Fruit fly (Drosophila melanogaster) whole organism, prepupa: ENCODE results near the gene CG4872.

Source experiments
- Blimp-1 ChIP-seq: fragments of 200-800 bp; sonication (Bioruptor generic); optimal IDR thresholded peaks from 3 replicates; lab custom pipeline; 2017; ENCODE audit warnings: missing biosample characterization, missing genetic modification characterization, mild to moderate bottlenecking, moderate library complexity, missing genetic modification reagents
- CG10631 ChIP-seq: fragments of 200-800 bp; sonication (Bioruptor generic); optimal IDR thresholded peaks from 2 replicates; lab custom pipeline; 2016; ENCODE audit warnings: missing biosample characterization, missing genetic modification characterization
- CG11294 ChIP-seq: fragments of 200-800 bp; sonication (Bioruptor generic); IDR thresholded peaks from 2 replicates; pipeline ENCODE4 v1.3.6; 2022; ENCODE audit warnings: missing biosample characterization, missing genetic modification characterization
- CG15336 ChIP-seq: fragments of 200-800 bp; sonication (Bioruptor generic); IDR thresholded peaks from 2 replicates; pipeline ENCODE4 v1.3.6; 2022; ENCODE audit warnings: missing biosample characterization, missing genetic modification characterization
- CG16779 ChIP-seq: fragments of 200-800 bp; sonication (Bioruptor generic); optimal IDR thresholded peaks from 3 replicates; lab custom pipeline; 2017; ENCODE audit warnings: missing biosample characterization, mild to moderate bottlenecking, missing genetic modification characterization
- CG31627 ChIP-seq: fragments of 200-800 bp; sonication (Bioruptor generic); optimal IDR thresholded peaks from 3 replicates; lab custom pipeline; 2016; ENCODE audit warnings: missing biosample characterization, missing genetic modification characterization
- CG6792 ChIP-seq: fragments of 200-800 bp; sonication (Bioruptor generic); optimal IDR thresholded peaks from 3 replicates; lab custom pipeline; 2016; ENCODE audit warnings: missing biosample characterization, missing genetic modification characterization
- CG6808 ChIP-seq: fragments of 200-800 bp; sonication (Bioruptor generic); optimal IDR thresholded peaks from 3 replicates; lab custom pipeline; 2017; ENCODE audit warnings: missing biosample characterization, missing genetic modification characterization, mild to moderate bottlenecking, moderate library complexity, missing genetic modification reagents
- CG6854 ChIP-seq: fragments of 200-800 bp; sonication (Bioruptor generic); optimal IDR thresholded peaks from 2 replicates; lab custom pipeline; 2017; ENCODE audit warnings: missing biosample characterization, mild to moderate bottlenecking, missing genetic modification characterization
- CG7368 ChIP-seq: fragments of 200-800 bp; sonication (Bioruptor generic); optimal IDR thresholded peaks from 3 replicates; lab custom pipeline; 2016; ENCODE audit warnings: missing biosample characterization, missing genetic modification characterization
- CG8119 ChIP-seq: fragments of 200-800 bp; sonication (Bioruptor generic); IDR thresholded peaks from 3 replicates; pipeline ENCODE4 v1.3.6; 2022; ENCODE audit warnings: missing biosample characterization, missing genetic modification characterization
- CG8632 ChIP-seq: fragments of 200-800 bp; sonication (Bioruptor generic); optimal IDR thresholded peaks from 3 replicates; lab custom pipeline; 2016; ENCODE audit warnings: missing biosample characterization, missing genetic modification characterization
- CG9139 ChIP-seq: fragments of 200-800 bp; sonication (Bioruptor generic); optimal IDR thresholded peaks from 3 replicates; lab custom pipeline; 2017; ENCODE audit warnings: missing biosample characterization, mild to moderate bottlenecking, missing genetic modification characterization
- Eip75B ChIP-seq: fragments of 200-800 bp; sonication (Bioruptor generic); optimal IDR thresholded peaks from 3 replicates; lab custom pipeline; 2016; ENCODE audit warnings: missing biosample characterization, missing genetic modification characterization
- Eip78C ChIP-seq: fragments of 200-800 bp; sonication (Bioruptor generic); peaks from one replicate; lab custom pipeline; 2016; ENCODE audit warnings: missing biosample characterization, missing genetic modification characterization
- Eip93F ChIP-seq: fragments of 200-800 bp; sonication (Bioruptor generic); optimal IDR thresholded peaks from 2 replicates; lab custom pipeline; 2016; ENCODE audit warnings: missing biosample characterization, mild to moderate bottlenecking, missing genetic modification characterization
- Ets21C ChIP-seq: fragments of 200-800 bp; sonication (Bioruptor generic); optimal IDR thresholded peaks from 3 replicates; lab custom pipeline; 2016; ENCODE audit warnings: missing biosample characterization, missing genetic modification characterization
- Ets96B ChIP-seq: fragments of 200-800 bp; optimal IDR thresholded peaks from 2 replicates; lab custom pipeline; 2019; ENCODE audit warnings: missing biosample characterization, mild to moderate bottlenecking, missing genetic modification characterization, moderate library complexity
- Gug ChIP-seq: fragments of 200-800 bp; sonication (Bioruptor generic); IDR thresholded peaks from 2 replicates; pipeline ENCODE4 v1.3.6; 2022; ENCODE audit warnings: missing biosample characterization, missing genetic modification characterization
- Hr4 ChIP-seq: fragments of 200-800 bp; sonication (Bioruptor generic); optimal IDR thresholded peaks from 3 replicates; lab custom pipeline; 2016; ENCODE audit warnings: missing biosample characterization, missing genetic modification characterization
- Lpt ChIP-seq: fragments of 200-800 bp; sonication (Bioruptor generic); optimal IDR thresholded peaks from 3 replicates; lab custom pipeline; 2016; ENCODE audit warnings: missing biosample characterization, missing genetic modification characterization
- Sox14 ChIP-seq: fragments of 200-800 bp; sonication (Bioruptor generic); optimal IDR thresholded peaks from 3 replicates; lab custom pipeline; 2016; ENCODE audit warnings: missing biosample characterization, missing genetic modification characterization
- acj6 ChIP-seq: fragments of 200-800 bp; sonication (Bioruptor generic); optimal IDR thresholded peaks from 3 replicates; lab custom pipeline; 2016; ENCODE audit warnings: missing biosample characterization, missing genetic modification characterization
- cyc ChIP-seq: fragments of 200-800 bp; sonication (Bioruptor generic); optimal IDR thresholded peaks from 3 replicates; lab custom pipeline; 2016; ENCODE audit warnings: missing biosample characterization, missing genetic modification characterization
- dac ChIP-seq: fragments of 200-800 bp; sonication (Bioruptor generic); optimal IDR thresholded peaks from 2 replicates; lab custom pipeline; 2017; ENCODE audit warnings: missing biosample characterization, mild to moderate bottlenecking, missing genetic modification characterization
- dsx ChIP-seq: fragments of 200-800 bp; optimal IDR thresholded peaks from 3 replicates; lab custom pipeline; 2019; ENCODE audit warnings: missing biosample characterization, mild to moderate bottlenecking, missing genetic modification characterization, moderate library complexity; ENCODE audit not compliant: poor library complexity, severe bottlenecking
- eg ChIP-seq: fragments of 200-800 bp; sonication (Bioruptor generic); IDR thresholded peaks from 3 replicates; pipeline ENCODE4 v1.3.6; 2022; ENCODE audit warnings: missing biosample characterization, missing genetic modification characterization
- esn ChIP-seq: fragments of 200-800 bp; sonication (Bioruptor generic); optimal IDR thresholded peaks from 2 replicates; lab custom pipeline; 2016; ENCODE audit warnings: missing biosample characterization, mild to moderate bottlenecking, missing genetic modification characterization, moderate library complexity
- fkh ChIP-seq: fragments of 200-800 bp; sonication (Bioruptor generic); optimal IDR thresholded peaks from 3 replicates; lab custom pipeline; 2017; ENCODE audit warnings: missing biosample characterization, mild to moderate bottlenecking, missing genetic modification characterization, moderate library complexity
- lz ChIP-seq: fragments of 200-800 bp; sonication (Bioruptor generic); optimal IDR thresholded peaks from 3 replicates; lab custom pipeline; 2016; ENCODE audit warnings: missing biosample characterization, missing genetic modification characterization
- net ChIP-seq: fragments of 200-800 bp; sonication (Bioruptor generic); optimal IDR thresholded peaks from 3 replicates; lab custom pipeline; 2016; ENCODE audit warnings: missing biosample characterization, missing genetic modification characterization
- pdm3 ChIP-seq: fragments of 200-800 bp; sonication (Bioruptor generic); optimal IDR thresholded peaks from 3 replicates; lab custom pipeline; 2016; ENCODE audit warnings: missing biosample characterization, missing genetic modification characterization
- salr ChIP-seq, 2 experiments: fragments of 200-800 bp; sonication (Bioruptor generic); optimal IDR thresholded peaks; 3 replicates each; lab custom pipeline; 2016 to 2018; ENCODE audit warnings: missing biosample characterization in 2 of 2, missing genetic modification characterization in 2 of 2, mild to moderate bottlenecking in 1 of 2
- spab ChIP-seq: fragments of 200-800 bp; sonication (Bioruptor generic); optimal IDR thresholded peaks from 2 replicates; lab custom pipeline; 2017; ENCODE audit warnings: missing biosample characterization, mild to moderate bottlenecking, missing genetic modification characterization, missing genetic modification reagents
- topi ChIP-seq: fragments of 200-800 bp; sonication (Bioruptor generic); optimal IDR thresholded peaks from 3 replicates; lab custom pipeline; 2016; ENCODE audit warnings: missing biosample characterization, missing genetic modification characterization

The CG4872 gene

dm6 chrX:16886551-16886950 lies 5.4 kb downstream of the CG4872 start, which contains the start of the genes DENR and CG4880:
DENR (minus strand) TSS chrX:16886560.
CG4880 (plus strand) TSS chrX:16886818.
- TF ChIP-seq Sox14 (GFP tag; lab: Kevin White, UChicago) (no peak), Eip78C (GFP tag; lab: Kevin White, UChicago) (peak; percentile 41)

DNA sequence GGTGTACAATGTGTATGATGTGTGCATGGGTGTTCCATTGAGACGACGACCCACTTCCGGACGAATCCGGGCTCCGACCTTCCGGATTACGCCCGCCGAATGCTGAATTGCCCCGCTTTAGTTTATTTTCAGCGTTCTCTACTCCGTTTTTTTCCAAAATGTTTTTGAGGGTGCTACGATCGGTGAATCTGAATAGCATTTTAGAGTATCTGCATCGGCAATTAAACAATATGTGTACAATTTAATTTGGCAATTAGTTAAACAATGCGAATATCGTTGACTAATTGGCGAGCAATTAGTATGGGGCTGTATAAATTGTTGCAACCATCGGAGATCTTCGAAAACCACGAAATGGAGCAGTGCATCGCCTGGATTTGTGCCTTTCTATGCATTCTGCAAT lies 8.4 kb downstream of the CG4872 start, which contains the start of gene CG13002:
Gene CG13002, plus strand, starts transcription at position 301 of the 400 bp plus-strand sequence.
- TF ChIP-seq acj6 (GFP tag; lab: Kevin White, UChicago) (no peak), CG16779 (tag; lab: Kevin White, UChicago) (no peak), Lpt (GFP tag; lab: Kevin White, UChicago) (no peak), dsx (no peak), spab (no peak), CG10631 (GFP tag; lab: Kevin White, UChicago) (no peak), salr (GFP tag; optimal IDR thresholded peaks at IDR 0.05; lab: Kevin White, UChicago) (no peak), CG6808 (GFP tag; lab: Kevin White, UChicago) (no peak), Ets21C (GFP tag; lab: Kevin White, UChicago) (no peak), CG15336 (GFP tag; lab: Robert Waterston, UW) (no peak), CG6854 (GFP tag; lab: Kevin White, UChicago) (no peak), cyc (GFP tag; lab: Kevin White, UChicago) (no peak), Eip75B (GFP tag; lab: Kevin White, UChicago) (no peak), esn (GFP tag; lab: Kevin White, UChicago) (no peak), eg (GFP tag; lab: Robert Waterston, UW) (no peak)

DNA sequence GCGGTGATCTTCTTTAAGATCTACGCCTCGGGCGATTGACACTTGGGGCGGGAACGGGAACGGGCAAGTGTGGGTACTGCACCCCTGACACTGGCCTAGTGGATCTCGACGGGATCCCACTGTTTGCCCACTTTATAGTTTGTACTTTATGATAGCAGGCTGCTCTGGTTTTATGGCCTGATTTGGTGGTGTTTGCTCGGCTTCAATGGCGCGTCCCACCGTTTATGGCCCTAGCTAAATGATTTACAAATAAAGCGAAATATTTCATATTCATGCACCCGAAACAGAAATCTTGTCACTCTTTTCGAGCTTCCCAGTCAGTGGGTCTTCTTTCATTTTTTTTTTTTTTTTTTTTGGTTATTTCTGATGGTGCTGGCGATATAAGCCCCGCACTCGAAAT lies 9.5 kb downstream of the CG4872 start:
- TF ChIP-seq CG8119 (GFP tag; lab: Robert Waterston, UW) = no peak
- peak; percentile 56 for TF ChIP-seq fkh (GFP tag; lab: Kevin White, UChicago)
- TF ChIP-seq Gug (GFP tag; lab: Robert Waterston, UW) = no peak

DNA sequence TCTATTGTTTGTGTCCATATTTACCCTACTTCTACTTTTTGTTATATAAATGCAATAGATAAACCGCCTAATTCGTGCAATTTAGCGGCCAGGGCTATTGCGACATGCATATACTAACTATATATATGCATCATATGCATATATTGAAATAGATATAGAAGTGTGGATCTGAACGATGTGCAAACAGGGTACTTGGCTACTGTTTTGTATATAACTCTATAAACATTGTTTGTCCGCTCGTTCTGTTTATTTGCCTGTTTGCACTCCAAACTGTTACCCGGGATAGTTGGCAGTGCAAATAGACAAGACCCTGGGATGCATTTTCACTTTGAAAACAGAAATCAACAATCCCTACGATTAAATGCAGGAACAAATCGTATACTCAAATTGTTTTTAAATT lies 11.9 kb downstream of the CG4872 start:
- TF ChIP-seq CG6792 (GFP tag; lab: Kevin White, UChicago) (no peak), dac (no peak), Eip78C (GFP tag; lab: Kevin White, UChicago) (peak; percentile 1), CG8632 (GFP tag; lab: Kevin White, UChicago) (no peak)
- TF ChIP-seq, all 60 proteins: peak for 1

DNA sequence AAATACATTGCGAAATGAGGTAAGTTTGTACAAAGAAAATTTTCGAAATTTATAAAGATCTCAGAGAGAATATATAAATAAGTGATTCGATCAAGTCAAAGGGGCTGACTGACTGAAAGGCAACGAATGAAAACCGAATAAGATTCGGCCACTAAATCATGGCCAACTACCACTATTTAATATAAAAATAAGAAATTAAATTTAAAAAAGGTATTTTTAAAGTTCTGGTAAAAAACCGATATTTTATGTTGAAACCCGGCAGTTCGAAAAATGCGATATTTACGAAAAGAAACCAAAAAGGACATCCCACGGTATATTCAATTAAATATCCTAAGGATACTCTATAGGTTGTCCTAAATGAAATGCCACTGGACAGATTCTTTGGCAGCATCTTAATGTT lies 15.9 kb downstream of the CG4872 start, which contains the start of gene CG33252:
Gene CG33252, minus strand, starts transcription at position 101 of the 400 bp plus-strand sequence.
- TF ChIP-seq dsx = no peak
- no peak for TF ChIP-seq fkh (GFP tag; lab: Kevin White, UChicago)
- no peak for TF ChIP-seq cyc (GFP tag; lab: Kevin White, UChicago)
- no peak for TF ChIP-seq CG6808 (GFP tag; lab: Kevin White, UChicago)
- no peak for TF ChIP-seq Sox14 (GFP tag; lab: Kevin White, UChicago)
- no peak for TF ChIP-seq Hr4 (GFP tag; lab: Kevin White, UChicago)
- no peak for TF ChIP-seq acj6 (GFP tag; lab: Kevin White, UChicago)
- no peak for TF ChIP-seq CG8632 (GFP tag; lab: Kevin White, UChicago)
- TF ChIP-seq CG16779 (tag; lab: Kevin White, UChicago) = no peak
- TF ChIP-seq CG7368 (GFP tag; lab: Kevin White, UChicago) = no peak
- no peak for TF ChIP-seq Eip78C (GFP tag; lab: Kevin White, UChicago)
- TF ChIP-seq Eip75B (GFP tag; lab: Kevin White, UChicago) = no peak
- TF ChIP-seq Ets96B = no peak
- TF ChIP-seq Eip93F (GFP tag; lab: Kevin White, UChicago) = no peak
- TF ChIP-seq net (GFP tag; lab: Kevin White, UChicago) = no peak
- TF ChIP-seq CG31627 = no peak
- TF ChIP-seq pdm3 (GFP tag; lab: Kevin White, UChicago) = no peak

DNA sequence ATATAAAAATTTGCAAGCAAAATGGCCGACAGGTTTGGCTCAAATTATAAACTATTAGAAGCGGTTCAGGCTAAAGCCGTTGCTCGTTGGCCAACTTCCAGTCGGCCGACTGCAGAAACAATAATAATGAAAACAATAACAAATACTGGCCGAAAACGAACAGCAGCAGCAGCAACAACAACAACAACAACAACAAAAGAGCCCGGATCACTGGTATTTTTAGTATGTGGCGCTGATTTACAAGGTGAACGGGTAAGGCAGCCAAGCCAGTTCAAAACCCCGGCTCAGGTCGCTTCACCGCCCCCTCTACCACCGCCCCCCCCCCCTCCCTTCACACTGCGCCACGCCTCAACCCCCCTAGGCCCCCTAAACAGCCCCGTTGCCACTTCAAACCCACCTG lies 19.1 kb downstream of the CG4872 start:
- no peak for TF ChIP-seq CG11294 (GFP tag; lab: Robert Waterston, UW)
- no peak for TF ChIP-seq Blimp-1 (GFP tag; lab: Kevin White, UChicago)
- no peak for TF ChIP-seq Ets96B
- no peak for TF ChIP-seq pdm3 (GFP tag; lab: Kevin White, UChicago)
- no peak for TF ChIP-seq topi (GFP tag; lab: Kevin White, UChicago)
- no peak for TF ChIP-seq CG9139 (GFP tag; lab: Kevin White, UChicago)
- no peak for TF ChIP-seq lz (GFP tag; lab: Kevin White, UChicago)
- TF ChIP-seq Eip78C (GFP tag; lab: Kevin White, UChicago) = no peak
- TF ChIP-seq CG15336 (GFP tag; lab: Robert Waterston, UW) = no peak
